Fruit fly (Drosophila melanogaster): ENCODE results near the gene CG4119.
A peak's percentile ranks its signal among the peaks of the same experiment; 100 is the strongest.

Gene CG4119

dm6 chrX:5648437-5648959 lies 17.4 kb upstream of the CG4119 start, which contains the start of gene OtopLa (continued):
- TF ChIP-seq Dip2 (GFP tag; IDR thresholded peaks at IDR 0.05), result no peak
- TF ChIP-seq ems (GFP tag; optimal IDR thresholded peaks at IDR 0.05), result peak; percentile 68
- TF ChIP-seq Xbp1 (GFP tag; optimal IDR thresholded peaks at IDR 0.05), result peak; percentile 87
- TF ChIP-seq CG13775 (GFP tag; optimal IDR thresholded peaks at IDR 0.05), result peak; percentile 65
- no peak for TF ChIP-seq D (optimal IDR thresholded peaks at IDR 0.05)
- peak; percentile 86 for TF ChIP-seq D (GFP tag; optimal IDR thresholded peaks at IDR 0.05)
- peak; percentile 74 for TF ChIP-seq NK7.1 (GFP tag; optimal IDR thresholded peaks at IDR 0.05)
- TF ChIP-seq NFAT (GFP tag; IDR thresholded peaks at IDR 0.05), result peak; percentile 71
- TF ChIP-seq az2 (GFP tag; optimal IDR thresholded peaks at IDR 0.05), result peak; percentile 84
- peak; percentile 79 for TF ChIP-seq CG18262 (tag; optimal IDR thresholded peaks at IDR 0.05)
- TF ChIP-seq gsb-n (tag; optimal IDR thresholded peaks at IDR 0.05), result peak; percentile 85
- TF ChIP-seq Sox100B (GFP tag; optimal IDR thresholded peaks at IDR 0.05), result peak; percentile 75
- peak; percentile 80 for TF ChIP-seq CG1024 (GFP tag; IDR thresholded peaks at IDR 0.05)
- TF ChIP-seq ken (GFP tag; IDR thresholded peaks at IDR 0.05), result peak; percentile 89
- peak; percentile 72 for TF ChIP-seq CG8944 (GFP tag; optimal IDR thresholded peaks at IDR 0.05)
- peak; percentile 84 for TF ChIP-seq lmd (GFP tag; IDR thresholded peaks at IDR 0.05)
- peak; percentile 55; the same call in 1 of the 2 replicates for TF ChIP-seq al (GFP tag; IDR thresholded peaks at IDR 0.05)
- TF ChIP-seq CG14965 (GFP tag; optimal IDR thresholded peaks at IDR 0.05; ENCODE audit: borderline replicate concordance), result peak; percentile 45
- TF ChIP-seq sima (GFP tag; optimal IDR thresholded peaks at IDR 0.05), result peak; percentile 54
- peak; percentile 57 for TF ChIP-seq Lim3 (GFP tag; IDR thresholded peaks at IDR 0.05)
- peak; percentile 53; the same call in 1 of the 2 replicates for TF ChIP-seq ham (GFP tag; IDR thresholded peaks at IDR 0.05)
- TF ChIP-seq CG17568 (GFP tag; optimal IDR thresholded peaks at IDR 0.05), result peak; percentile 66
- TF ChIP-seq Hr39 (optimal IDR thresholded peaks at IDR 0.05), result no peak
- no peak for TF ChIP-seq Kr (GFP tag; optimal IDR thresholded peaks at IDR 0.05)
- TF ChIP-seq CkIIα-i1 (GFP tag; IDR thresholded peaks at IDR 0.05), result peak; percentile 22; the same call in 1 of the 2 replicates
- peak; percentile 43 for TF ChIP-seq CG10543 (GFP tag; optimal IDR thresholded peaks at IDR 0.05)
- peak; percentile 71 for TF ChIP-seq CG9609 (GFP tag; optimal IDR thresholded peaks at IDR 0.05)
- TF ChIP-seq CG31388 (GFP tag; optimal IDR thresholded peaks at IDR 0.05), result peak; percentile 60
- no peak for TF ChIP-seq twi (tag; optimal IDR thresholded peaks at IDR 0.05)
- TF ChIP-seq ara (GFP tag; IDR thresholded peaks at IDR 0.05), result peak; percentile 91
- peak; percentile 59 for TF ChIP-seq CG8281 (tag; optimal IDR thresholded peaks at IDR 0.05)
- TF ChIP-seq CG31224 (GFP tag; IDR thresholded peaks at IDR 0.05), result peak; percentile 58; the same call in 1 of the 2 replicates
- peak; percentile 66 for TF ChIP-seq kah (GFP tag; optimal IDR thresholded peaks at IDR 0.05)
- TF ChIP-seq BEAF-32 (GFP tag; optimal IDR thresholded peaks at IDR 0.05), result no peak
- TF ChIP-seq CG1792 (GFP tag; optimal IDR thresholded peaks at IDR 0.05), result peak; percentile 60
- peak; percentile 71 for TF ChIP-seq zen (tag; optimal IDR thresholded peaks at IDR 0.05)
- TF ChIP-seq phol (tag; optimal IDR thresholded peaks at IDR 0.05), result peak; percentile 87
- TF ChIP-seq pho (GFP tag; optimal IDR thresholded peaks at IDR 0.05), result peak; percentile 54
- peak; percentile 68; the same call in 2 of the 3 replicates for TF ChIP-seq CG2889 (GFP tag; IDR thresholded peaks at IDR 0.05)
- peak; percentile 85 for TF ChIP-seq Camta (GFP tag; optimal IDR thresholded peaks at IDR 0.05)
- TF ChIP-seq Optix (GFP tag; IDR thresholded peaks at IDR 0.05), result peak; percentile 79
- TF ChIP-seq Blimp-1 (GFP tag; optimal IDR thresholded peaks at IDR 0.05), result peak; percentile 85
- no peak for TF ChIP-seq prd (optimal IDR thresholded peaks at IDR 0.05)
- peak; percentile 87 for TF ChIP-seq prd (GFP tag; IDR thresholded peaks at IDR 0.05)
- TF ChIP-seq lov (optimal IDR thresholded peaks at IDR 0.05), result no peak
- TF ChIP-seq lov (GFP tag; IDR thresholded peaks at IDR 0.05), result peak; percentile 85
- peak; percentile 90 for TF ChIP-seq nmo (GFP tag; optimal IDR thresholded peaks at IDR 0.05)
- peak; percentile 84 for TF ChIP-seq tgo (GFP tag; IDR thresholded peaks at IDR 0.05)
- no peak for TF ChIP-seq mld (GFP tag; IDR thresholded peaks at IDR 0.05; ENCODE audit: partially characterized antibody)
- peak; percentile 2 for TF ChIP-seq CG7271 (tag; optimal IDR thresholded peaks at IDR 0.05)
- TF ChIP-seq row (GFP tag; IDR thresholded peaks at IDR 0.05), result peak; percentile 84
- TF ChIP-seq sim (GFP tag; IDR thresholded peaks at IDR 0.05), result peak; percentile 67; the same call in 1 of the 2 replicates

Measured in whole organism, embryonic.